Worm (Caenorhabditis elegans): ENCODE results near the gene srt-20.
"Not testable (repeated sequence)": the region's sequence is repeated elsewhere in the genome, so short reads cannot be mapped to it uniquely, and the experiment has no call there.

DNA sequence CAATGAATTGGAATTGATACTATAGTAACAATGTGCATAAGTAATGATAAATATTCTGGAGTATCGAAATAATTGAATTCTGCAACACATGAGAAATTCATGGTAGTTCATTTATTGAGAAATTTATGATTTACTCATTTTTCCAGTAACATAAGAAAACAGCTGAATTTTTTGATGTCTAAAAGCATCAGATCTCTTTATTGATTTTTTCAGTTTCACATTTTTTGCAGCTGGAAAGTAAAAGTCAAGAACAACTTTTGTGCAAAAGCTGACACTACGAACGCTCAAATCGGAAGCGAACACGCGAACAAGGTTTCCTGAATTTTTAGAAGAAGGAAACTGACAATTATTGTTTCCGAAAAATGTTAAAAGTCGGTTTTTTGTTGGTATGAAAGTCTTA, 11.5 kb upstream of the srt-20 start, which contains the start of gene srh-193:
- TF ChIP-seq lsy-2 (tag; optimal IDR thresholded peaks at IDR 0.05); vab-7 (GFP tag; IDR thresholded peaks at IDR 0.05); lin-15B (tag; optimal IDR thresholded peaks at IDR 0.05); rbr-2 (tag; optimal IDR thresholded peaks at IDR 0.05); lin-13 (GFP tag; optimal IDR thresholded peaks at IDR 0.05): not testable (repeated sequence)

Data from whole organism, L4 larva.